Fruit fly (Drosophila melanogaster): Measurements from ENCODE around the gene Mipp1.

Gene Mipp1

dm6 chr3L:16581201-16581705 lies 8.1 kb upstream of the Mipp1 start, which contains the start of gene Smn (continued):
- TF ChIP-seq hb (GFP tag; IDR thresholded peaks at IDR 0.05; ENCODE audit: partially characterized antibody) (peak; percentile 83), vfl (GFP tag; optimal IDR thresholded peaks at IDR 0.05) (peak; percentile 15), CG9727 (GFP tag; optimal IDR thresholded peaks at IDR 0.05) (peak; percentile 44), bigmax (GFP tag; optimal IDR thresholded peaks at IDR 0.05) (no peak), gce (GFP tag; IDR thresholded peaks at IDR 0.05) (no peak), h (optimal IDR thresholded peaks at IDR 0.05) (no peak), gt (GFP tag; IDR thresholded peaks at IDR 0.05) (no peak), CG10209 (GFP tag; optimal IDR thresholded peaks at IDR 0.05) (peak; percentile 24), maf-S (GFP tag; optimal IDR thresholded peaks at IDR 0.05) (no peak), Elba2 (GFP tag; optimal IDR thresholded peaks at IDR 0.05) (no peak), bcd (GFP tag; optimal IDR thresholded peaks at IDR 0.05) (no peak), mirr (GFP tag; optimal IDR thresholded peaks at IDR 0.05) (no peak), CG12769 (tag; optimal IDR thresholded peaks at IDR 0.05) (peak; percentile 29), pfk (GFP tag; optimal IDR thresholded peaks at IDR 0.05) (no peak), Ptx1 (GFP tag; IDR thresholded peaks at IDR 0.05) (no peak; the same call in 1 of the 2 replicates), oc (tag; optimal IDR thresholded peaks at IDR 0.05) (no peak), CG8924 (tag; optimal IDR thresholded peaks at IDR 0.05) (peak; percentile 58), CG32772 (GFP tag; IDR thresholded peaks at IDR 0.05) (no peak), CG10147 (GFP tag; optimal IDR thresholded peaks at IDR 0.05) (peak; percentile 52), sr (GFP tag; IDR thresholded peaks at IDR 0.05) (no peak), Jarid2 (GFP tag; optimal IDR thresholded peaks at IDR 0.05) (no peak), CG1529 (GFP tag; optimal IDR thresholded peaks at IDR 0.05) (no peak), fd102C (GFP tag; optimal IDR thresholded peaks at IDR 0.05) (no peak), CG1233 (GFP tag; optimal IDR thresholded peaks at IDR 0.05) (peak; percentile 29), az2 (GFP tag; optimal IDR thresholded peaks at IDR 0.05) (no peak), bab2 (GFP tag; optimal IDR thresholded peaks at IDR 0.05) (peak; percentile 46), CG7372 (GFP tag; IDR thresholded peaks at IDR 0.05) (no peak), HLH54F (GFP tag; optimal IDR thresholded peaks at IDR 0.05) (peak; percentile 60), Asciz (GFP tag; optimal IDR thresholded peaks at IDR 0.05) (no peak), YL-1 (GFP tag; optimal IDR thresholded peaks at IDR 0.05) (peak; percentile 17), CG8281 (tag; optimal IDR thresholded peaks at IDR 0.05) (peak; percentile 32), Gug (GFP tag; IDR thresholded peaks at IDR 0.05) (no peak), NC2α (GFP tag; optimal IDR thresholded peaks at IDR 0.05) (no peak), fd3F (GFP tag; optimal IDR thresholded peaks at IDR 0.05) (peak; percentile 32), B-H1 (GFP tag; IDR thresholded peaks at IDR 0.05) (no peak), Mrtf (GFP tag; IDR thresholded peaks at IDR 0.05) (no peak), CG1647 (GFP tag; optimal IDR thresholded peaks at IDR 0.05) (no peak), fd64A (GFP tag; optimal IDR thresholded peaks at IDR 0.05) (no peak), CG7745 (tag; optimal IDR thresholded peaks at IDR 0.05) (no peak), sim (GFP tag; IDR thresholded peaks at IDR 0.05) (no peak), CG11723 (GFP tag; optimal IDR thresholded peaks at IDR 0.05) (peak; percentile 10), Nf-YA (GFP tag; IDR thresholded peaks at IDR 0.05) (no peak), Dip2 (GFP tag; IDR thresholded peaks at IDR 0.05) (no peak), CG2889 (GFP tag; IDR thresholded peaks at IDR 0.05) (no peak), slou (GFP tag; optimal IDR thresholded peaks at IDR 0.05) (no peak), CG12236 (GFP tag; optimal IDR thresholded peaks at IDR 0.05) (no peak), CG17802 (tag; optimal IDR thresholded peaks at IDR 0.05) (no peak), CG9817 (tag; optimal IDR thresholded peaks at IDR 0.05) (peak; percentile 56), Ssrp (tag; optimal IDR thresholded peaks at IDR 0.05) (no peak), CG12744 (GFP tag; optimal IDR thresholded peaks at IDR 0.05) (no peak), CG7963 (GFP tag; IDR thresholded peaks at IDR 0.05; ENCODE audit: partially characterized antibody) (peak; percentile 64; the same call in 2 of the 3 replicates), br (optimal IDR thresholded peaks at IDR 0.05) (no peak)
